Worm (Caenorhabditis elegans) whole organism, young adult: ENCODE data around the gene R10E11.6.

Source experiments
- B0261.1 ChIP-seq: sonication (generic microtip); optimal IDR thresholded peaks from 2 replicates; lab custom pipeline; 2016; ENCODE audit warnings: mild to moderate bottlenecking, missing genetic modification characterization, moderate library complexity, missing compliant biosample characterization
- C17E4.6 ChIP-seq: fragments of 200-800 bp; sonication (Bioruptor generic); IDR thresholded peaks from 2 replicates; pipeline ENCODE4 v1.3.6; 2022; ENCODE audit warnings: missing genetic modification reagents, missing genetic modification characterization, missing compliant biosample characterization
- F23B12.7 ChIP-seq: sonication (generic microtip); optimal IDR thresholded peaks from 2 replicates; lab custom pipeline; 2017; ENCODE audit warnings: missing genetic modification characterization, mild to moderate bottlenecking, missing compliant biosample characterization, antibody characterized with exemption, moderate library complexity; ENCODE audit not compliant: insufficient read depth
- F33H1.4 ChIP-seq: fragments of 200-800 bp; sonication (Bioruptor generic); IDR thresholded peaks from 2 replicates; pipeline ENCODE4 v1.3.6; 2022; ENCODE audit warnings: missing genetic modification reagents, missing genetic modification characterization, missing compliant biosample characterization
- F57A8.1 ChIP-seq: fragments of 200-800 bp; sonication (Bioruptor generic); optimal IDR thresholded peaks from 2 replicates; lab custom pipeline; 2018; ENCODE audit warnings: mild to moderate bottlenecking, missing genetic modification characterization, moderate library complexity, missing compliant biosample characterization
- K11D2.4 ChIP-seq: fragments of 200-800 bp; sonication (Bioruptor generic); IDR thresholded peaks from 2 replicates; pipeline ENCODE4 v1.3.6; 2022; ENCODE audit warnings: missing genetic modification reagents, missing genetic modification characterization, missing compliant biosample characterization
- Y53G8AR.9 ChIP-seq: fragments of 200-800 bp; sonication (Bioruptor generic); conservative IDR thresholded peaks from 2 replicates; pipeline ENCODE4 v1.3.6; 2022; ENCODE audit warnings: missing genetic modification reagents, missing genetic modification characterization, missing compliant biosample characterization
- ZK185.1 ChIP-seq: sonication (generic microtip); optimal IDR thresholded peaks from 2 replicates; lab custom pipeline; 2016; ENCODE audit warnings: mild to moderate bottlenecking, missing genetic modification characterization, missing compliant biosample characterization; ENCODE audit not compliant: poor library complexity, severe bottlenecking
- ama-1 ChIP-seq, 3 experiments: fragments of 150-350 bp in 1 of 3; sonication (generic microtip) in 2 of 3; optimal IDR thresholded peaks; 2 replicates each; lab custom pipeline; 2014 to 2018; ENCODE audit warnings: missing biosample characterization in 2 of 3, missing genetic modification characterization in 2 of 3, missing genetic modification reagents in 2 of 3
- aptf-3 ChIP-seq: fragments of 200-800 bp; sonication (Bioruptor generic); IDR thresholded peaks from 2 replicates; pipeline ENCODE4 v1.3.6; 2022; ENCODE audit warnings: missing genetic modification characterization, missing compliant biosample characterization
- attf-6 ChIP-seq: fragments of 200-800 bp; sonication (Bioruptor generic); IDR thresholded peaks from 2 replicates; pipeline ENCODE4 v1.3.6; 2022; ENCODE audit warnings: missing genetic modification reagents, missing genetic modification characterization, missing compliant biosample characterization
- bed-1 ChIP-seq: fragments of 200-800 bp; sonication (Bioruptor generic); IDR thresholded peaks from 2 replicates; pipeline ENCODE4 v1.3.6; 2022; ENCODE audit warnings: missing genetic modification reagents, missing genetic modification characterization, missing compliant biosample characterization
- cebp-1 ChIP-seq, 2 experiments: fragments of 200-800 bp in 1 of 2; sonication (Bioruptor generic) in 1 of 2; sonication (generic microtip) in 1 of 2; IDR thresholded peaks in 1 of 2; optimal IDR thresholded peaks in 1 of 2; 2 replicates each; pipeline versions ENCODE4 v1.3.6 to Lab custom; 2017 to 2022; ENCODE audit warnings: missing compliant biosample characterization in 2 of 2, missing genetic modification characterization in 2 of 2, mild to moderate bottlenecking in 1 of 2, missing genetic modification reagents in 1 of 2, moderate library complexity in 1 of 2
- ceh-100 ChIP-seq: fragments of 200-800 bp; sonication (Bioruptor generic); IDR thresholded peaks from 2 replicates; pipeline ENCODE4 v1.3.6; 2022; ENCODE audit warnings: missing genetic modification reagents, missing genetic modification characterization, missing compliant biosample characterization
- ceh-40 ChIP-seq: fragments of 200-800 bp; sonication (Bioruptor generic); IDR thresholded peaks from 2 replicates; pipeline ENCODE4 v1.3.6; 2022; ENCODE audit warnings: missing genetic modification characterization, missing compliant biosample characterization
- ceh-58 ChIP-seq: fragments of 200-800 bp; sonication (Bioruptor generic); IDR thresholded peaks from 2 replicates; pipeline ENCODE4 v1.3.6; 2022; ENCODE audit warnings: missing genetic modification characterization, missing compliant biosample characterization
- dox-1 ChIP-seq: fragments of 200-800 bp; sonication (Bioruptor generic); IDR thresholded peaks from 2 replicates; pipeline ENCODE4 v1.3.6; 2022; ENCODE audit warnings: missing genetic modification reagents, missing genetic modification characterization, missing compliant biosample characterization
- efl-1 ChIP-seq: fragments of 150-350 bp; optimal IDR thresholded peaks from 2 replicates; lab custom pipeline; 2014; ENCODE audit warnings: missing biosample characterization, missing genetic modification reagents, missing genetic modification characterization
- egl-18 ChIP-seq: fragments of 200-800 bp; sonication (Bioruptor generic); IDR thresholded peaks from 2 replicates; pipeline ENCODE4 v1.3.6; 2022; ENCODE audit warnings: missing genetic modification reagents, missing genetic modification characterization, missing compliant biosample characterization
- ekl-4 ChIP-seq: fragments of 200-800 bp; sonication (Bioruptor generic); IDR thresholded peaks from 2 replicates; pipeline ENCODE4 v1.3.6; 2022; ENCODE audit warnings: missing genetic modification reagents, missing genetic modification characterization, missing compliant biosample characterization
- ets-4 ChIP-seq: fragments of 200-800 bp; sonication (Bioruptor generic); optimal IDR thresholded peaks from 2 replicates; lab custom pipeline; 2018; ENCODE audit warnings: mild to moderate bottlenecking, missing genetic modification characterization, missing compliant biosample characterization
- him-1 ChIP-seq: sonication (generic microtip); optimal IDR thresholded peaks from 2 replicates; lab custom pipeline; 2016; ENCODE audit warnings: missing genotype, missing genetic modification reagents, missing genetic modification characterization, missing compliant biosample characterization
- hmg-1.2 ChIP-seq: fragments of 200-800 bp; sonication (Bioruptor generic); IDR thresholded peaks from 2 replicates; pipeline ENCODE4 v1.3.6; 2022; ENCODE audit warnings: missing genetic modification reagents, missing genetic modification characterization, missing compliant biosample characterization
- lin-35 ChIP-seq, 3 experiments: fragments of 150-350 bp in 2 of 3; sonication (generic microtip) in 1 of 3; optimal IDR thresholded peaks; 2 replicates each; lab custom pipeline; 2014 to 2018; ENCODE audit warnings: missing biosample characterization in 3 of 3, missing genetic modification characterization in 3 of 3, missing genetic modification reagents in 3 of 3
- lin-54 ChIP-seq: fragments of 200-800 bp; sonication (Bioruptor generic); optimal IDR thresholded peaks from 2 replicates; lab custom pipeline; 2018; ENCODE audit warnings: mild to moderate bottlenecking, missing genetic modification characterization, missing compliant biosample characterization
- lsl-1 ChIP-seq: fragments of 200-800 bp; sonication (Bioruptor generic); optimal IDR thresholded peaks from 2 replicates; lab custom pipeline; 2018; ENCODE audit warnings: mild to moderate bottlenecking, missing genetic modification characterization, moderate library complexity, missing compliant biosample characterization
- madf-10 ChIP-seq: sonication (generic microtip); optimal IDR thresholded peaks from 2 replicates; lab custom pipeline; 2016; ENCODE audit warnings: mild to moderate bottlenecking, missing genetic modification characterization, missing compliant biosample characterization
- nhr-27 ChIP-seq: fragments of 200-800 bp; sonication (Bioruptor generic); optimal IDR thresholded peaks from 2 replicates; lab custom pipeline; 2018; ENCODE audit warnings: mild to moderate bottlenecking, missing genetic modification characterization, moderate library complexity, missing compliant biosample characterization
- nhr-80 ChIP-seq: sonication (generic microtip); optimal IDR thresholded peaks from 2 replicates; lab custom pipeline; 2016; ENCODE audit warnings: missing genetic modification characterization, missing compliant biosample characterization
- pbrm-1 ChIP-seq: fragments of 200-800 bp; sonication (Bioruptor generic); IDR thresholded peaks from 2 replicates; pipeline ENCODE4 v1.3.6; 2022; ENCODE audit warnings: missing genetic modification reagents, missing genetic modification characterization, missing compliant biosample characterization
- rcor-1 ChIP-seq: fragments of 200-800 bp; sonication (Bioruptor generic); IDR thresholded peaks from 2 replicates; pipeline ENCODE4 v1.3.6; 2022; ENCODE audit warnings: missing genetic modification reagents, missing genetic modification characterization, missing compliant biosample characterization
- rec-8 ChIP-seq, 2 experiments: sonication (generic microtip); optimal IDR thresholded peaks; 2 replicates each; lab custom pipeline; 2016; ENCODE audit warnings: mild to moderate bottlenecking in 2 of 2, missing genetic modification characterization in 2 of 2, missing genetic modification reagents in 2 of 2, missing genotype in 2 of 2, missing biosample characterization in 1 of 2, missing compliant biosample characterization in 1 of 2, moderate library complexity in 1 of 2
- sdz-38 ChIP-seq: sonication (generic microtip); optimal IDR thresholded peaks from 2 replicates; lab custom pipeline; 2016; ENCODE audit warnings: missing genotype, missing genetic modification characterization, missing compliant biosample characterization
- sea-2 ChIP-seq: fragments of 200-800 bp; sonication (Bioruptor generic); IDR thresholded peaks from 2 replicates; pipeline ENCODE4 v1.3.6; 2022; ENCODE audit warnings: missing genetic modification characterization, missing compliant biosample characterization
- snpc-1.1 ChIP-seq: sonication (generic microtip); optimal IDR thresholded peaks from 2 replicates; lab custom pipeline; 2017; ENCODE audit warnings: missing genetic modification characterization, mild to moderate bottlenecking, missing compliant biosample characterization, antibody characterized with exemption, moderate library complexity, missing genotype, missing genetic modification reagents; ENCODE audit not compliant: insufficient read depth
- somi-1 ChIP-seq: fragments of 200-800 bp; sonication (Bioruptor generic); optimal IDR thresholded peaks from 2 replicates; lab custom pipeline; 2018; ENCODE audit warnings: mild to moderate bottlenecking, missing genetic modification characterization, missing compliant biosample characterization
- xnd-1 ChIP-seq: sonication (generic microtip); optimal IDR thresholded peaks from 2 replicates; lab custom pipeline; 2016; ENCODE audit warnings: missing genotype, missing genetic modification reagents, missing genetic modification characterization, missing compliant biosample characterization
- ztf-22 ChIP-seq: fragments of 200-800 bp; sonication (Bioruptor generic); optimal IDR thresholded peaks from 2 replicates; lab custom pipeline; 2018; ENCODE audit warnings: mild to moderate bottlenecking, missing genetic modification characterization, moderate library complexity, missing compliant biosample characterization
- ztf-6 ChIP-seq: fragments of 200-800 bp; sonication (Bioruptor generic); IDR thresholded peaks from 2 replicates; pipeline ENCODE4 v1.3.6; 2022; ENCODE audit warnings: missing genetic modification reagents, missing genetic modification characterization, missing compliant biosample characterization

Gene R10E11.6

ce11 chrIII:9807560-9808046, 24.8 kb downstream of the R10E11.6 start (continued):
- TF ChIP-seq C17E4.6 (GFP tag; lab: Robert Waterston, UW) (no peak), nhr-27 (tag; lab: Kevin White, UChicago) (no peak), attf-6 (GFP tag; lab: Robert Waterston, UW) (no peak), ztf-22 (GFP tag; lab: Kevin White, UChicago) (no peak), snpc-1.1 (tag; lab: Kevin White, UChicago) (no peak), lin-35 (GFP tag; optimal IDR thresholded peaks at IDR 0.05; lab: Kevin White, UChicago) (no peak), xnd-1 (no peak), efl-1 (GFP tag; lab: Kevin White, UChicago) (no peak)

ce11 chrIII:9808179-9808578, 25.4 kb downstream of the R10E11.6 start, which contains the start of gene gtap-2:
gtap-2 (plus strand) TSS chrIII:9808544.
- TF ChIP-seq ZK185.1 (tag; lab: Kevin White, UChicago) (peak; percentile 7), ceh-40 (GFP tag; lab: Robert Waterston, UW) (no peak), ceh-100 (peak; percentile 85)
- TF ChIP-seq, all 124 proteins: peak for 2

ce11 chrIII:9813146-9813545, 30.3 kb downstream of the R10E11.6 start, which contains the start of gene ZK632.14:
ZK632.14 (plus strand) TSS chrIII:9813446.
- TF ChIP-seq snpc-1.1 (tag; lab: Kevin White, UChicago), result no peak
- no peak for TF ChIP-seq ets-4 (GFP tag; lab: Kevin White, UChicago)
- no peak for TF ChIP-seq sea-2 (GFP tag; lab: Robert Waterston, UW)
- TF ChIP-seq rec-8 (tag; optimal IDR thresholded peaks at IDR 0.05; lab: Kevin White, UChicago), result no peak
- TF ChIP-seq somi-1, result no peak

- TF ChIP-seq B0261.1 (no peak), F57A8.1 (GFP tag; lab: Kevin White, UChicago) (no peak), dox-1 (GFP tag; lab: Robert Waterston, UW) (peak; percentile 8; the same call in 1 of the 2 replicates), nhr-80 (peak; percentile 2), hmg-1.2 (GFP tag; lab: Robert Waterston, UW) (peak; percentile 37; the same call in 1 of the 2 replicates), F33H1.4 (no peak), rcor-1 (GFP tag; lab: Robert Waterston, UW) (0 out of 2 replicates have a peak, but pooled peaks have one; percentile 35), pbrm-1 (GFP tag; lab: Robert Waterston, UW) (peak; percentile 42; the same call in 1 of the 2 replicates), bed-1 (GFP tag; lab: Robert Waterston, UW) (no peak), Y53G8AR.9 (GFP tag; lab: Robert Waterston, UW) (0 out of 2 replicates have a peak, but pooled peaks have one; percentile 15), cebp-1 (GFP tag; IDR thresholded peaks at IDR 0.05; lab: Robert Waterston, UW) (no peak), cebp-1 (tag; optimal IDR thresholded peaks at IDR 0.05; lab: Kevin White, UChicago) (peak; percentile 25), aptf-3 (GFP tag; lab: Robert Waterston, UW) (no peak)
These were observed 34.3 kb downstream of the R10E11.6 start, which contains the start of gene cnx-1 for ce11 chrIII:9817087-9817612. cnx-1 (minus strand) TSS chrIII:9817137.

- no peak for TF ChIP-seq F23B12.7 (tag; lab: Kevin White, UChicago)
- no peak for TF ChIP-seq ceh-58 (GFP tag; lab: Robert Waterston, UW)
- TF ChIP-seq ekl-4 (GFP tag; lab: Robert Waterston, UW), result no peak
- TF ChIP-seq ceh-100, result no peak
- no peak for TF ChIP-seq ztf-6
- no peak for TF ChIP-seq xnd-1
- TF ChIP-seq K11D2.4 (GFP tag; lab: Robert Waterston, UW), result no peak
- no peak for TF ChIP-seq ama-1 (optimal IDR thresholded peaks at IDR 0.05; lab: Kevin White, UChicago)
- TF ChIP-seq ama-1 (GFP tag; optimal IDR thresholded peaks at IDR 0.05; lab: Kevin White, UChicago), result no peak
- TF ChIP-seq madf-10 (tag; lab: Kevin White, UChicago), result no peak
- TF ChIP-seq him-1 (tag; lab: Kevin White, UChicago), result no peak
- peak; percentile 93 for TF ChIP-seq lsl-1 (GFP tag; lab: Kevin White, UChicago)
- TF ChIP-seq sdz-38 (tag; lab: Kevin White, UChicago), result no peak
- no peak for TF ChIP-seq egl-18 (GFP tag; lab: Robert Waterston, UW)
- TF ChIP-seq nhr-27 (tag; lab: Kevin White, UChicago), result no peak
- TF ChIP-seq lin-54 (GFP tag; lab: Kevin White, UChicago), result peak; percentile 45
- peak; percentile 31 for TF ChIP-seq F33H1.4
- peak; percentile 30; the same call in 1 of the 2 replicates for TF ChIP-seq dox-1 (GFP tag; lab: Robert Waterston, UW)
These were observed 35.1 kb downstream of the R10E11.6 start for ce11 chrIII:9817894-9818293.
